Worm (Caenorhabditis elegans): ENCODE measurements around the gene cutc-1.

cutc-1 gene

DNA sequence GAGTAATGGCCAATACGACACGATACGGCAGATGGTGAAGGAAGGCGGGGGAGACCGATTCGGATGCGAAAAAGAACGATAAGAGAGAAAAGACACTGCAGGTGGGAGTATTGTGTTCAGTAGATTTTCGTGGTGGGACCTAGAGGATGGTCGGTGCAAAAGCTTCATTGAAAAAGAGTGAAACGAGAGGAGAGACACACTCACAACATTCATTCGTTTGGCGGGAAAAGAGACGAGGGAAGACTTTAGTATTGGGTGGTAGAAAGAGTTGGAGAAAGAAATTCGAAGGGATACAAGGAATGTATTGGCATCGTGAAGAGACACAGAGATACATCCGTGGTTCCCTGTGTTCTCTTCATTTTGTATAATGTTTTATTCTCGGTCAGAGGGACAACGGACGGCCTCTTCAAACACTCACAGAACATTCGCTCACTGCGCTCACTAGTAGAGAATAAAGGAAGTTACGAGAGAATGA, 47.0 kb downstream of the cutc-1 start (continued):
- no peak for TF ChIP-seq spr-1 (tag; optimal IDR thresholded peaks at IDR 0.05)
- TF ChIP-seq mdl-1 (tag; optimal IDR thresholded peaks at IDR 0.05), result peak in 1 of 2 experiments; percentile 58
- TF ChIP-seq rbr-2 (tag; optimal IDR thresholded peaks at IDR 0.05), result peak; percentile 81
- no peak for TF ChIP-seq ceh-44 (GFP tag; IDR thresholded peaks at IDR 0.05)
- no peak for TF ChIP-seq unc-39 (tag; optimal IDR thresholded peaks at IDR 0.05)
- TF ChIP-seq dve-1 (tag; optimal IDR thresholded peaks at IDR 0.05; ENCODE audit: insufficient read depth), result peak; percentile 83
- TF ChIP-seq spr-3 (GFP tag; optimal IDR thresholded peaks at IDR 0.05), result no peak
- TF ChIP-seq snpc-1.2 (GFP tag; IDR thresholded peaks at IDR 0.05), result no peak
- TF ChIP-seq zip-2 (tag; optimal IDR thresholded peaks at IDR 0.05), result no peak
- TF ChIP-seq ceh-20 (GFP tag; IDR thresholded peaks at IDR 0.05), result 0 out of 2 replicates have a peak, but pooled peaks have one; percentile 14
- TF ChIP-seq aha-1 (tag), result peak; percentile 86
- 0 out of 2 replicates have a peak, but pooled peaks have one; percentile 17 for TF ChIP-seq tra-1 (GFP tag; IDR thresholded peaks at IDR 0.05)
- TF ChIP-seq mdt-29 (GFP tag; IDR thresholded peaks at IDR 0.05), result no peak
- no peak for TF ChIP-seq set-16 (GFP tag; IDR thresholded peaks at IDR 0.05)
- TF ChIP-seq tag-97 (GFP tag; IDR thresholded peaks at IDR 0.05), result no peak
- TF ChIP-seq F10B5.3 (tag; optimal IDR thresholded peaks at IDR 0.05), result no peak
- TF ChIP-seq lin-15B (tag; optimal IDR thresholded peaks at IDR 0.05), result no peak
- TF ChIP-seq F26F4.8 (GFP tag; conservative IDR thresholded peaks at IDR 0.05), result no peak
- peak; percentile 49; the same call in 1 of the 2 replicates for TF ChIP-seq lim-7 (GFP tag; IDR thresholded peaks at IDR 0.05)
- no peak for TF ChIP-seq madf-5 (GFP tag; IDR thresholded peaks at IDR 0.05)
- no peak for TF ChIP-seq vab-7 (GFP tag; IDR thresholded peaks at IDR 0.05)
- TF ChIP-seq hlh-11 (tag; optimal IDR thresholded peaks at IDR 0.05), result peak; percentile 83
- TF ChIP-seq ceh-28 (tag; optimal IDR thresholded peaks at IDR 0.05), result no peak
- no peak for TF ChIP-seq Y105C5A.15 (GFP tag; IDR thresholded peaks at IDR 0.05)
- TF ChIP-seq unc-62 (GFP tag; optimal IDR thresholded peaks at IDR 0.05 in 1 of 2), result no peak
- TF ChIP-seq unc-62 (tag; optimal IDR thresholded peaks at IDR 0.05), result no peak
- TF ChIP-seq pha-4 (GFP tag; IDR thresholded peaks at IDR 0.05), result no peak
- peak; percentile 43 for TF ChIP-seq pha-4 (tag; optimal IDR thresholded peaks at IDR 0.05)
- no peak for TF ChIP-seq lin-39 (tag; optimal IDR thresholded peaks at IDR 0.05)
- no peak for TF ChIP-seq skn-1 (tag; optimal IDR thresholded peaks at IDR 0.05)
- TF ChIP-seq nhr-42 (GFP tag; IDR thresholded peaks at IDR 0.05), result no peak
- no peak for TF ChIP-seq lir-3 (tag; optimal IDR thresholded peaks at IDR 0.05)
- no peak for TF ChIP-seq Y48G9A.11 (GFP tag; IDR thresholded peaks at IDR 0.05)
- TF ChIP-seq ceh-62 (tag; optimal IDR thresholded peaks at IDR 0.05), result no peak
- peak; percentile 79 for TF ChIP-seq lin-13 (GFP tag; optimal IDR thresholded peaks at IDR 0.05)
- no peak for TF ChIP-seq zfp-3 (GFP tag; conservative IDR thresholded peaks at IDR 0.05)
- TF ChIP-seq duxl-1 (tag; optimal IDR thresholded peaks at IDR 0.05; ENCODE audit: poor library complexity), result peak; percentile 37
- TF ChIP-seq mxl-2 (GFP tag; conservative IDR thresholded peaks at IDR 0.05), result no peak
- TF ChIP-seq nhr-48 (tag; optimal IDR thresholded peaks at IDR 0.05), result peak; percentile 62
- no peak for TF ChIP-seq madf-9 (GFP tag; conservative IDR thresholded peaks at IDR 0.05)
- peak; percentile 50 for TF ChIP-seq ztf-7 (tag; optimal IDR thresholded peaks at IDR 0.05)
- no peak for TF ChIP-seq dmd-9 (GFP tag; IDR thresholded peaks at IDR 0.05)
- peak; percentile 3 for TF ChIP-seq pqm-1 (tag; optimal IDR thresholded peaks at IDR 0.05)
- TF ChIP-seq zip-11 (GFP tag; IDR thresholded peaks at IDR 0.05), result no peak
- TF ChIP-seq nhr-6 (tag; optimal IDR thresholded peaks at IDR 0.05), result peak; percentile 64
- TF ChIP-seq F37D6.2 (tag; optimal IDR thresholded peaks at IDR 0.05), result peak; percentile 50
- TF ChIP-seq lsy-2 (tag; optimal IDR thresholded peaks at IDR 0.05), result peak; percentile 77 to 91
- TF ChIP-seq T20F7.1 (GFP tag; optimal IDR thresholded peaks at IDR 0.05), result peak; percentile 72
- TF ChIP-seq nhr-77 (tag; optimal IDR thresholded peaks at IDR 0.05), result peak; percentile 58
- TF ChIP-seq daf-16 (GFP tag; optimal IDR thresholded peaks at IDR 0.05), result peak in 1 of 2 experiments; percentile 28
- peak; percentile 15 for TF ChIP-seq daf-16 (tag; optimal IDR thresholded peaks at IDR 0.05)
- TF ChIP-seq unc-130 (GFP tag; optimal IDR thresholded peaks at IDR 0.05), result no peak
- TF ChIP-seq saeg-2 (GFP tag; IDR thresholded peaks at IDR 0.05), result no peak

All from whole organism, L4 larva.